Fruit fly (Drosophila melanogaster): ENCODE results near the gene Cyp4d8.
A peak's percentile ranks its signal among the peaks of the same experiment; 100 is the strongest.

Gene Cyp4d8

dm6 chr3L:7521847-7522246, 25.9 kb upstream of the Cyp4d8 start (continued):
- TF ChIP-seq CG3281 (GFP tag; optimal IDR thresholded peaks at IDR 0.05): peak; percentile 13
- no peak for TF ChIP-seq Hmx (GFP tag; optimal IDR thresholded peaks at IDR 0.05)
- peak; percentile 11; the same call in 1 of the 2 replicates for TF ChIP-seq HLH3B (GFP tag; IDR thresholded peaks at IDR 0.05)
- TF ChIP-seq CG4424 (GFP tag; optimal IDR thresholded peaks at IDR 0.05): peak; percentile 31
- no peak for TF ChIP-seq Fer1 (GFP tag; optimal IDR thresholded peaks at IDR 0.05)
- peak; percentile 40; the same call in 1 of the 2 replicates for TF ChIP-seq Rfx (GFP tag; IDR thresholded peaks at IDR 0.05)
- no peak for TF ChIP-seq crol (GFP tag; IDR thresholded peaks at IDR 0.05)
- no peak for TF ChIP-seq CG3065 (GFP tag; optimal IDR thresholded peaks at IDR 0.05)
- no peak for TF ChIP-seq CG15073 (GFP tag; optimal IDR thresholded peaks at IDR 0.05)
- no peak for TF ChIP-seq B-H2 (GFP tag; optimal IDR thresholded peaks at IDR 0.05)
- TF ChIP-seq stc (GFP tag; IDR thresholded peaks at IDR 0.05): no peak
- peak; percentile 2 for TF ChIP-seq CG1529 (GFP tag; optimal IDR thresholded peaks at IDR 0.05)
- TF ChIP-seq otp (GFP tag; IDR thresholded peaks at IDR 0.05): 0 out of 3 replicates have a peak, but pooled peaks have one; percentile 20
- TF ChIP-seq HmgD (GFP tag; optimal IDR thresholded peaks at IDR 0.05): no peak
- TF ChIP-seq CG4404 (GFP tag; IDR thresholded peaks at IDR 0.05): peak; percentile 19; the same call in 1 of the 2 replicates
- no peak for TF ChIP-seq btn (GFP tag; optimal IDR thresholded peaks at IDR 0.05)
- TF ChIP-seq zfh2 (GFP tag; optimal IDR thresholded peaks at IDR 0.05): no peak
- TF ChIP-seq Hsf (GFP tag; optimal IDR thresholded peaks at IDR 0.05): no peak
- no peak for TF ChIP-seq CG11456 (GFP tag; IDR thresholded peaks at IDR 0.05)
- no peak for TF ChIP-seq Dip2 (GFP tag; IDR thresholded peaks at IDR 0.05)
- no peak for TF ChIP-seq CG18476 (GFP tag; optimal IDR thresholded peaks at IDR 0.05)
- no peak for TF ChIP-seq pho (GFP tag; optimal IDR thresholded peaks at IDR 0.05)
- no peak for TF ChIP-seq CG5180 (GFP tag; optimal IDR thresholded peaks at IDR 0.05)
- no peak for TF ChIP-seq ranshi (GFP tag; IDR thresholded peaks at IDR 0.05)
- no peak for TF ChIP-seq CG14667 (GFP tag; IDR thresholded peaks at IDR 0.05)
- TF ChIP-seq CG17802 (tag; optimal IDR thresholded peaks at IDR 0.05): no peak
- TF ChIP-seq Atf6 (GFP tag; IDR thresholded peaks at IDR 0.05): no peak; the same call in 1 of the 2 replicates
- no peak for TF ChIP-seq Dll (GFP tag; IDR thresholded peaks at IDR 0.05; ENCODE audit: partially characterized antibody)
- no peak for TF ChIP-seq CG17385 (GFP tag; optimal IDR thresholded peaks at IDR 0.05)
- no peak for TF ChIP-seq Scr (GFP tag; IDR thresholded peaks at IDR 0.05; ENCODE audit: partially characterized antibody)
- TF ChIP-seq jing (GFP tag; optimal IDR thresholded peaks at IDR 0.05): no peak
- TF ChIP-seq nerfin-2 (GFP tag; IDR thresholded peaks at IDR 0.05; ENCODE audit: partially characterized antibody): no peak
- TF ChIP-seq CG43689 (GFP tag; IDR thresholded peaks at IDR 0.05): no peak
- no peak for TF ChIP-seq CG7928 (GFP tag; optimal IDR thresholded peaks at IDR 0.05)
- no peak for TF ChIP-seq CG9609 (GFP tag; optimal IDR thresholded peaks at IDR 0.05)
- no peak for TF ChIP-seq GATAe (GFP tag; conservative IDR thresholded peaks at IDR 0.05)
- TF ChIP-seq lilli (GFP tag; optimal IDR thresholded peaks at IDR 0.05): no peak
- no peak for TF ChIP-seq Sox100B (GFP tag; optimal IDR thresholded peaks at IDR 0.05)
- TF ChIP-seq CG6254 (GFP tag; optimal IDR thresholded peaks at IDR 0.05): peak; percentile 17
- no peak for TF ChIP-seq org-1 (GFP tag; optimal IDR thresholded peaks at IDR 0.05)
- TF ChIP-seq CG33213 (GFP tag; optimal IDR thresholded peaks at IDR 0.05): no peak
- no peak for TF ChIP-seq D19B (GFP tag; optimal IDR thresholded peaks at IDR 0.05)
- TF ChIP-seq slou (GFP tag; optimal IDR thresholded peaks at IDR 0.05): no peak
- TF ChIP-seq CG17612 (GFP tag; IDR thresholded peaks at IDR 0.05): no peak
- TF ChIP-seq CG6654 (GFP tag; optimal IDR thresholded peaks at IDR 0.05): no peak
- no peak for TF ChIP-seq ham (GFP tag; IDR thresholded peaks at IDR 0.05)
- TF ChIP-seq CG12071 (GFP tag; optimal IDR thresholded peaks at IDR 0.05): no peak
- TF ChIP-seq CG8290 (GFP tag; optimal IDR thresholded peaks at IDR 0.05): no peak
- TF ChIP-seq CG8290 (tag; optimal IDR thresholded peaks at IDR 0.05): no peak
- no peak for TF ChIP-seq Trl (optimal IDR thresholded peaks at IDR 0.05)
- no peak for TF ChIP-seq Trl (GFP tag; optimal IDR thresholded peaks at IDR 0.05)
- no peak for TF ChIP-seq BtbVII (GFP tag; optimal IDR thresholded peaks at IDR 0.05)
- TF ChIP-seq CG12155 (GFP tag; optimal IDR thresholded peaks at IDR 0.05): peak; percentile 7
